Worm (Caenorhabditis elegans) whole organism, early embryonic: ENCODE data around the gene R07E5.19.

Experiments used
- F13C5.2 ChIP-seq: sonication (generic microtip); optimal IDR thresholded peaks from 2 replicates; lab custom pipeline; 2017; ENCODE audit warnings: mild to moderate bottlenecking, missing genetic modification characterization, inconsistent platforms, missing compliant biosample characterization
- aly-1 ChIP-seq: sonication (generic microtip); optimal IDR thresholded peaks from 2 replicates; lab custom pipeline; 2016; ENCODE audit warnings: missing genetic modification characterization, missing compliant biosample characterization
- ama-1 ChIP-seq: fragments of 150-350 bp; optimal IDR thresholded peaks from 2 replicates; lab custom pipeline; 2014
- ceh-36 ChIP-seq: sonication (generic microtip); optimal IDR thresholded peaks from 2 replicates; lab custom pipeline; 2016; ENCODE audit warnings: missing genetic modification characterization, inconsistent platforms, missing compliant biosample characterization
- ets-7 ChIP-seq: sonication (generic microtip); optimal IDR thresholded peaks from 2 replicates; lab custom pipeline; 2016; ENCODE audit warnings: missing genotype, missing genetic modification characterization, missing compliant biosample characterization
- flt-1 ChIP-seq: fragments of 200-800 bp; sonication (Bioruptor generic); IDR thresholded peaks from 2 replicates; pipeline ENCODE4 v1.3.6; 2022; ENCODE audit warnings: missing genetic modification characterization, missing compliant biosample characterization
- hmbx-1 ChIP-seq: sonication (generic microtip); optimal IDR thresholded peaks from 2 replicates; lab custom pipeline; 2016; ENCODE audit warnings: mild to moderate bottlenecking, missing genetic modification characterization, missing compliant biosample characterization
- hmg-4 ChIP-seq: fragments of 200-800 bp; sonication (Bioruptor generic); optimal IDR thresholded peaks from 2 replicates; lab custom pipeline; 2018; ENCODE audit warnings: mild to moderate bottlenecking, missing genetic modification characterization, missing compliant biosample characterization
- hnd-1 ChIP-seq: sonication (generic microtip); optimal IDR thresholded peaks from 2 replicates; lab custom pipeline; 2016; ENCODE audit warnings: missing genetic modification characterization, missing compliant biosample characterization
- tbx-11 ChIP-seq: fragments of 200-800 bp; sonication (Bioruptor generic); IDR thresholded peaks from 2 replicates; pipeline ENCODE4 v1.3.6; 2022; ENCODE audit warnings: missing genetic modification characterization, missing compliant biosample characterization
- tbx-37 ChIP-seq: fragments of 200-800 bp; sonication (Bioruptor generic); conservative IDR thresholded peaks from 2 replicates; pipeline ENCODE4 v1.3.6; 2022; ENCODE audit warnings: missing genetic modification reagents, missing genetic modification characterization, missing compliant biosample characterization
- tra-4 ChIP-seq: sonication (generic microtip); optimal IDR thresholded peaks from 2 replicates; lab custom pipeline; 2017; ENCODE audit warnings: missing genetic modification characterization, missing compliant biosample characterization

ce11 chrIII:4467277-4467676, 49.4 kb upstream of the R07E5.19 start, which contains the start of gene ndg-4:
- no peak for TF ChIP-seq tra-4
- TF ChIP-seq hmg-4 (GFP tag; lab: Kevin White, UChicago): no peak
- TF ChIP-seq aly-1 (tag; lab: Kevin White, UChicago): no peak
- no peak for TF ChIP-seq tbx-37 (GFP tag; lab: Robert Waterston, UW)
- no peak for TF ChIP-seq hnd-1 (tag; lab: Kevin White, UChicago)
- no peak for TF ChIP-seq ama-1 (lab: Kevin White, UChicago)
- no peak for TF ChIP-seq ets-7 (tag; lab: Kevin White, UChicago)
- no peak for TF ChIP-seq ceh-36 (tag; lab: Kevin White, UChicago)
- no peak for TF ChIP-seq hmbx-1 (tag; lab: Kevin White, UChicago)
- no peak for TF ChIP-seq flt-1 (GFP tag; lab: Robert Waterston, UW)
- TF ChIP-seq F13C5.2 (tag; lab: Kevin White, UChicago): no peak
- TF ChIP-seq tbx-11: no peak
